Fruit fly (Drosophila melanogaster) whole organism, embryonic: ENCODE results near the gene CG11723.

Experiments used
- Antp ChIP-seq: fragments of 200-800 bp; sonication (Bioruptor generic); optimal IDR thresholded peaks from 3 replicates; lab custom pipeline; 2016; ENCODE audit warnings: missing biosample characterization, missing genetic modification characterization
- CG10147 ChIP-seq: fragments of 200-800 bp; sonication (Bioruptor generic); optimal IDR thresholded peaks from 2 replicates; lab custom pipeline; 2019; ENCODE audit warnings: missing biosample characterization, mild to moderate bottlenecking, missing genetic modification characterization, moderate library complexity
- CG10267 ChIP-seq: fragments of 200-800 bp; sonication (Bioruptor generic); optimal IDR thresholded peaks from 2 replicates; lab custom pipeline; 2018; ENCODE audit warnings: missing biosample characterization, mild to moderate bottlenecking, missing genetic modification characterization, moderate library complexity
- CG10959 ChIP-seq: fragments of 200-800 bp; sonication (Bioruptor generic); IDR thresholded peaks from 2 replicates; pipeline ENCODE4 v1.3.6; 2022; ENCODE audit warnings: missing biosample characterization, missing genetic modification characterization
- CG12659 ChIP-seq: fragments of 200-800 bp; sonication (Bioruptor generic); optimal IDR thresholded peaks from 3 replicates; lab custom pipeline; 2017; ENCODE audit warnings: mild to moderate bottlenecking, missing biosample characterization, missing genetic modification reagents, missing genetic modification characterization
- CG15514 ChIP-seq: fragments of 200-800 bp; sonication (Bioruptor generic); optimal IDR thresholded peaks from 3 replicates; lab custom pipeline; 2017; ENCODE audit warnings: missing biosample characterization, missing genetic modification characterization, mild to moderate bottlenecking, moderate library complexity, missing genetic modification reagents
- CG17612 ChIP-seq: fragments of 200-800 bp; sonication (Bioruptor generic); IDR thresholded peaks from 2 replicates; pipeline ENCODE4 v1.3.6; 2022; ENCODE audit warnings: missing biosample characterization, missing genetic modification characterization
- CG31365 ChIP-seq: fragments of 200-800 bp; sonication (Bioruptor generic); optimal IDR thresholded peaks from 2 replicates; lab custom pipeline; 2018; ENCODE audit warnings: missing biosample characterization, mild to moderate bottlenecking, missing genetic modification characterization
- CG31388 ChIP-seq: fragments of 200-800 bp; sonication (Bioruptor generic); optimal IDR thresholded peaks from 2 replicates; lab custom pipeline; 2016; ENCODE audit warnings: missing biosample characterization, missing genetic modification characterization
- CG32772 ChIP-seq: fragments of 200-800 bp; sonication (Bioruptor generic); IDR thresholded peaks from 2 replicates; pipeline ENCODE4 v1.3.6; 2022; ENCODE audit warnings: missing biosample characterization, missing genetic modification characterization
- CG33213 ChIP-seq: fragments of 200-800 bp; sonication (Bioruptor generic); optimal IDR thresholded peaks from 3 replicates; lab custom pipeline; 2016; ENCODE audit warnings: missing biosample characterization, missing genetic modification characterization
- CG3847 ChIP-seq: fragments of 200-800 bp; sonication (Bioruptor generic); IDR thresholded peaks from 2 replicates; pipeline ENCODE4 v1.3.6; 2022; ENCODE audit warnings: missing biosample characterization, missing genetic modification characterization
- CG3995 ChIP-seq: fragments of 200-800 bp; sonication (Bioruptor generic); optimal IDR thresholded peaks from 3 replicates; lab custom pipeline; 2016; ENCODE audit warnings: missing biosample characterization, missing genetic modification characterization
- CG4360 ChIP-seq: fragments of 200-800 bp; sonication (Bioruptor generic); IDR thresholded peaks from 2 replicates; pipeline ENCODE4 v1.3.6; 2022; ENCODE audit warnings: missing biosample characterization, missing genetic modification characterization
- CG4617 ChIP-seq: fragments of 200-800 bp; sonication (Bioruptor generic); optimal IDR thresholded peaks from 3 replicates; lab custom pipeline; 2016; ENCODE audit warnings: missing biosample characterization, missing genetic modification characterization, borderline replicate concordance
- CG4854 ChIP-seq: fragments of 200-800 bp; sonication (Bioruptor generic); optimal IDR thresholded peaks from 2 replicates; lab custom pipeline; 2016; ENCODE audit warnings: missing biosample characterization, missing genetic modification characterization, inconsistent platforms
- CG6272 ChIP-seq: fragments of 200-800 bp; sonication (Bioruptor generic); IDR thresholded peaks from 2 replicates; pipeline ENCODE4 v1.3.6; 2022; ENCODE audit warnings: missing biosample characterization, missing genetic modification characterization
- CG7372 ChIP-seq: fragments of 200-800 bp; sonication (Bioruptor generic); IDR thresholded peaks from 2 replicates; pipeline ENCODE4 v1.3.6; 2022; ENCODE audit warnings: missing biosample characterization, missing genetic modification characterization
- CG8388 ChIP-seq: fragments of 200-800 bp; sonication (Bioruptor generic); optimal IDR thresholded peaks from 2 replicates; lab custom pipeline; 2019; ENCODE audit warnings: missing biosample characterization, mild to moderate bottlenecking, missing genetic modification characterization, moderate library complexity
- CG8478 ChIP-seq: fragments of >200 bp; optimal IDR thresholded peaks from 2 replicates; lab custom pipeline; 2018
- CG8765 ChIP-seq: fragments of 200-800 bp; sonication (Bioruptor generic); IDR thresholded peaks from 2 replicates; pipeline ENCODE4 v1.3.6; 2022; ENCODE audit warnings: missing biosample characterization, missing genetic modification characterization
- CTCF ChIP-seq: fragments of 200-800 bp; sonication (Bioruptor generic); optimal IDR thresholded peaks from 2 replicates; lab custom pipeline; 2017; ENCODE audit warnings: missing biosample characterization, mild to moderate bottlenecking, missing genetic modification characterization, moderate library complexity
- Deaf1 ChIP-seq: fragments of 200-800 bp; optimal IDR thresholded peaks from 3 replicates; lab custom pipeline; 2019; ENCODE audit warnings: missing biosample characterization, mild to moderate bottlenecking, missing genetic modification characterization, moderate library complexity
- Dip3 ChIP-seq: fragments of 200-800 bp; sonication (Bioruptor generic); optimal IDR thresholded peaks from 3 replicates; lab custom pipeline; 2016; ENCODE audit warnings: missing biosample characterization, missing genetic modification characterization
- Doc3 ChIP-seq: fragments of 200-800 bp; sonication (Bioruptor generic); IDR thresholded peaks from 3 replicates; pipeline ENCODE4 v1.3.6; 2022; ENCODE audit warnings: missing biosample characterization, missing genetic modification characterization; ENCODE audit not compliant: partially characterized antibody
- HLH4C ChIP-seq: fragments of 200-800 bp; sonication (Bioruptor generic); IDR thresholded peaks from 3 replicates; pipeline ENCODE4 v1.3.6; 2022; ENCODE audit warnings: missing biosample characterization, missing genetic modification characterization; ENCODE audit not compliant: partially characterized antibody
- NK7.1 ChIP-seq: fragments of 200-800 bp; sonication (Bioruptor generic); optimal IDR thresholded peaks from 3 replicates; lab custom pipeline; 2016; ENCODE audit warnings: missing biosample characterization, missing genetic modification characterization
- Nf-YC ChIP-seq: fragments of 200-800 bp; optimal IDR thresholded peaks from 3 replicates; lab custom pipeline; 2019; ENCODE audit warnings: missing biosample characterization, mild to moderate bottlenecking, missing genetic modification characterization, moderate library complexity
- NfI ChIP-seq: fragments of 200-800 bp; sonication (Bioruptor generic); optimal IDR thresholded peaks from 3 replicates; lab custom pipeline; 2018; ENCODE audit warnings: missing biosample characterization, mild to moderate bottlenecking, missing genetic modification characterization, moderate library complexity
- Oaz ChIP-seq: fragments of 200-800 bp; sonication (Bioruptor generic); IDR thresholded peaks from 2 replicates; pipeline ENCODE4 v1.3.6; 2022; ENCODE audit warnings: missing biosample characterization, missing genetic modification characterization
- Oli ChIP-seq: fragments of 200-800 bp; sonication (Bioruptor generic); optimal IDR thresholded peaks from 2 replicates; lab custom pipeline; 2018; ENCODE audit warnings: missing biosample characterization, mild to moderate bottlenecking, missing genetic modification characterization, moderate library complexity
- Sox102F ChIP-seq: fragments of 200-800 bp; sonication (Bioruptor generic); optimal IDR thresholded peaks from 2 replicates; lab custom pipeline; 2018; ENCODE audit warnings: missing biosample characterization, mild to moderate bottlenecking, missing genetic modification characterization, moderate library complexity
- Trl ChIP-seq, 3 experiments: fragments of >200 bp in 2 of 3; fragments of 200-800 bp in 1 of 3; sonication (Bioruptor generic) in 1 of 3; optimal IDR thresholded peaks; 2 replicates in 1 of 3; 3 replicates in 2 of 3; lab custom pipeline; 2016 to 2017; ENCODE audit warnings: missing biosample characterization in 1 of 3, missing genetic modification characterization in 1 of 3
- ara ChIP-seq: fragments of 200-800 bp; sonication (Bioruptor generic); IDR thresholded peaks from 2 replicates; pipeline ENCODE4 v1.3.6; 2022; ENCODE audit warnings: missing biosample characterization, missing genetic modification characterization
- ash1 ChIP-seq: fragments of 200-800 bp; sonication (Bioruptor generic); optimal IDR thresholded peaks from 2 replicates; lab custom pipeline; 2018; ENCODE audit warnings: missing biosample characterization, mild to moderate bottlenecking, missing genetic modification characterization
- cas ChIP-seq: fragments of 200-800 bp; sonication (Bioruptor generic); IDR thresholded peaks from 2 replicates; pipeline ENCODE4 v1.3.6; 2022; ENCODE audit warnings: missing biosample characterization, missing genetic modification characterization
- crol ChIP-seq: fragments of 200-800 bp; sonication (Bioruptor generic); IDR thresholded peaks from 2 replicates; pipeline ENCODE4 v1.3.6; 2022; ENCODE audit warnings: missing biosample characterization, missing genetic modification characterization
- crp ChIP-seq, 2 experiments: fragments of 200-800 bp; sonication (Bioruptor generic); optimal IDR thresholded peaks; 2 replicates in 1 of 2; 3 replicates in 1 of 2; lab custom pipeline; 2017; ENCODE audit warnings: missing biosample characterization in 2 of 2, missing genetic modification characterization in 2 of 2, mild to moderate bottlenecking in 1 of 2, moderate library complexity in 1 of 2
- gem ChIP-seq: fragments of 200-800 bp; sonication (Bioruptor generic); optimal IDR thresholded peaks from 2 replicates; lab custom pipeline; 2019; ENCODE audit warnings: missing biosample characterization, mild to moderate bottlenecking, missing genetic modification characterization, moderate library complexity
- lola ChIP-seq, 3 experiments: fragments of >200 bp in 2 of 3; fragments of 200-800 bp in 1 of 3; sonication (Bioruptor generic) in 1 of 3; optimal IDR thresholded peaks; 2 replicates each; lab custom pipeline; 2017 to 2019; ENCODE audit warnings: missing biosample characterization in 3 of 3, missing genetic modification characterization in 3 of 3, mild to moderate bottlenecking in 1 of 3, moderate library complexity in 1 of 3
- lov ChIP-seq, 2 experiments: fragments of 200-800 bp in 1 of 2; fragments of >200 bp in 1 of 2; sonication (Bioruptor generic) in 1 of 2; IDR thresholded peaks in 1 of 2; optimal IDR thresholded peaks in 1 of 2; 2 replicates in 1 of 2; 3 replicates in 1 of 2; pipeline versions ENCODE4 v1.3.6 to Lab custom; 2017 to 2022; ENCODE audit warnings: missing biosample characterization in 1 of 2, missing genetic modification characterization in 1 of 2
- nerfin-2 ChIP-seq: fragments of 200-800 bp; sonication (Bioruptor generic); IDR thresholded peaks from 2 replicates; pipeline ENCODE4 v1.3.6; 2022; ENCODE audit warnings: missing biosample characterization, missing genetic modification characterization; ENCODE audit not compliant: partially characterized antibody
- pfk ChIP-seq: fragments of 200-800 bp; sonication (Bioruptor generic); optimal IDR thresholded peaks from 2 replicates; lab custom pipeline; 2018; ENCODE audit warnings: missing biosample characterization, mild to moderate bottlenecking, missing genetic modification characterization, moderate library complexity
- pros ChIP-seq: fragments of 200-800 bp; sonication (Bioruptor generic); optimal IDR thresholded peaks from 3 replicates; lab custom pipeline; 2019; ENCODE audit warnings: missing biosample characterization, mild to moderate bottlenecking, missing genetic modification characterization, moderate library complexity
- scrt ChIP-seq: fragments of 200-800 bp; sonication (Bioruptor generic); optimal IDR thresholded peaks from 2 replicates; lab custom pipeline; 2018; ENCODE audit warnings: missing biosample characterization, mild to moderate bottlenecking, missing genetic modification characterization, moderate library complexity
- shn ChIP-seq: fragments of 200-800 bp; sonication (Bioruptor generic); optimal IDR thresholded peaks from 3 replicates; lab custom pipeline; 2016; ENCODE audit warnings: missing biosample characterization, missing genetic modification characterization
- sr ChIP-seq: fragments of 200-800 bp; sonication (Bioruptor generic); IDR thresholded peaks from 3 replicates; pipeline ENCODE4 v1.3.6; 2022; ENCODE audit warnings: missing biosample characterization, missing genetic modification characterization
- ttk ChIP-seq: fragments of 200-800 bp; sonication (Bioruptor generic); IDR thresholded peaks from 2 replicates; pipeline ENCODE4 v2.1.2; 2022; ENCODE audit warnings: missing biosample characterization, missing genetic modification characterization
- tx ChIP-seq: fragments of 200-800 bp; sonication (Bioruptor generic); optimal IDR thresholded peaks from 2 replicates; lab custom pipeline; 2016; ENCODE audit warnings: missing biosample characterization, missing genetic modification characterization
- zen2 ChIP-seq: fragments of 200-800 bp; sonication (Bioruptor generic); IDR thresholded peaks from 3 replicates; pipeline ENCODE4 v1.3.6; 2022; ENCODE audit warnings: missing biosample characterization, missing genetic modification characterization; ENCODE audit not compliant: partially characterized antibody

CG11723 gene

DNA sequence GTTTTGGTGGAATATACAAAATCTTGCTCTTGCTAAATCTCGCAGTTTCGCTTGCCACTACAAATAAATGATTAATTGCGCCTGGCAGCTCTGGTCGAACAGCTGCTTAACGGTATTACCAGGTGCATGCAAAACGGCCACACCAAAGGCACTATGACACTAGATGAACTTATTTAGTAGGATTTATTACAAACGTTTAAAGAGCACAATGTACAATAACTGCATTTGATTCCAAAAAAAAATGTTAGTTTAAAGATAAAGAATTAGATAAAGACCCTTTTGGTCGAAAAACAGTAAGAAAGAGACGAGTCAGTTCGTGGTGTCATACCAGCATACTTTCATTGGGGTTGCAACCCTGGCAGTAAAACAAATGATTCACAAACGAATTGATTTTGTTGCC is at the start of gene CG11723, which contains the start of gene Tbcd (continued):
- peak; percentile 83 for TF ChIP-seq Dip3 (GFP tag; lab: Kevin White, UChicago)
- no peak for TF ChIP-seq Sox102F
- TF ChIP-seq cas (GFP tag; lab: Robert Waterston, UW) = peak; percentile 81
- peak; percentile 82 for TF ChIP-seq Oli (tag; lab: Kevin White, UChicago)
- TF ChIP-seq CG3995 (GFP tag; lab: Kevin White, UChicago) = peak; percentile 58
- TF ChIP-seq sr (GFP tag; lab: Robert Waterston, UW) = peak; percentile 66; the same call in 2 of the 3 replicates
- TF ChIP-seq CG7372 (GFP tag; lab: Robert Waterston, UW) = peak; percentile 91
- peak; percentile 68 for TF ChIP-seq CG4360 (GFP tag; lab: Robert Waterston, UW)
- no peak for TF ChIP-seq CG31365 (tag; lab: Kevin White, UChicago)
- TF ChIP-seq CG8478 (lab: Kevin White, UChicago) = no peak
- TF ChIP-seq HLH4C = no peak
- TF ChIP-seq gem (tag; lab: Kevin White, UChicago) = peak; percentile 94
- TF ChIP-seq CG31388 = peak; percentile 64
- peak; percentile 82 for TF ChIP-seq CG6272 (GFP tag; lab: Robert Waterston, UW)
- no peak for TF ChIP-seq Deaf1
- peak; percentile 80 for TF ChIP-seq NK7.1
- peak; percentile 77 for TF ChIP-seq CG17612 (GFP tag; lab: Robert Waterston, UW)
- TF ChIP-seq Trl (optimal IDR thresholded peaks at IDR 0.05; lab: Kevin White, UChicago) = no peak
- peak; percentile 87 for TF ChIP-seq Trl (GFP tag; optimal IDR thresholded peaks at IDR 0.05; lab: Kevin White, UChicago)
- peak; percentile 84 for TF ChIP-seq CG33213
- no peak for TF ChIP-seq Nf-YC
- TF ChIP-seq nerfin-2 (GFP tag; lab: Robert Waterston, UW) = 0 out of 2 replicates have a peak, but pooled peaks have one; percentile 13
- peak; percentile 68 for TF ChIP-seq CG4854 (GFP tag; lab: Kevin White, UChicago)
- TF ChIP-seq Antp (GFP tag; lab: Kevin White, UChicago) = peak; percentile 86
- peak; percentile 63 for TF ChIP-seq pfk
- peak; percentile 93 for TF ChIP-seq ara
- TF ChIP-seq crol = no peak
- TF ChIP-seq Oaz = peak; percentile 86
- peak; percentile 29; the same call in 1 of the 3 replicates for TF ChIP-seq Doc3 (GFP tag; lab: Robert Waterston, UW)
- peak; percentile 87 for TF ChIP-seq CG15514 (GFP tag; lab: Kevin White, UChicago)
- peak; percentile 91 for TF ChIP-seq CG32772 (GFP tag; lab: Robert Waterston, UW)
- TF ChIP-seq ash1 (GFP tag; lab: Kevin White, UChicago) = peak; percentile 48
- TF ChIP-seq lov (optimal IDR thresholded peaks at IDR 0.05; lab: Kevin White, UChicago) = no peak
- peak; percentile 92 for TF ChIP-seq lov (GFP tag; IDR thresholded peaks at IDR 0.05; lab: Robert Waterston, UW)
- peak; percentile 82 for TF ChIP-seq CG10267 (tag; lab: Kevin White, UChicago)
- TF ChIP-seq CG10147 (GFP tag; lab: Kevin White, UChicago) = no peak
- TF ChIP-seq CG8388 (GFP tag; lab: Kevin White, UChicago) = peak; percentile 88
- peak; percentile 87 for TF ChIP-seq NfI (GFP tag; lab: Kevin White, UChicago)
- TF ChIP-seq pros (GFP tag; lab: Kevin White, UChicago) = no peak
- peak; percentile 77 for TF ChIP-seq CG10959 (GFP tag; lab: Robert Waterston, UW)
- no peak for TF ChIP-seq scrt
- peak in 1 of 3 experiments; percentile 85 for TF ChIP-seq lola (GFP tag; optimal IDR thresholded peaks at IDR 0.05; lab: Kevin White, UChicago)
- peak; percentile 91 for TF ChIP-seq CG8765 (GFP tag; lab: Robert Waterston, UW)
- TF ChIP-seq CTCF (GFP tag; lab: Kevin White, UChicago) = peak; percentile 22
- peak; percentile 93 for TF ChIP-seq CG3847 (GFP tag; lab: Robert Waterston, UW)
- peak; percentile 92 for TF ChIP-seq CG12659 (GFP tag; lab: Kevin White, UChicago)
- peak; percentile 79 to 92 for TF ChIP-seq crp (GFP tag; optimal IDR thresholded peaks at IDR 0.05; lab: Kevin White, UChicago)
- TF ChIP-seq ttk (GFP tag; lab: Robert Waterston, UW) = peak; percentile 92
- TF ChIP-seq CG4617 = peak; percentile 93
- TF ChIP-seq shn = peak; percentile 87
- peak; percentile 89 for TF ChIP-seq tx (GFP tag; lab: Kevin White, UChicago)
- TF ChIP-seq zen2 = no peak
